Fruit fly (Drosophila melanogaster) whole organism, pupa: ENCODE results near the gene Gk2.

Source experiments
- CG12605 ChIP-seq: fragments of 200-800 bp; sonication (Bioruptor generic); IDR thresholded peaks from 2 replicates; pipeline ENCODE4 v1.3.6; 2022; ENCODE audit warnings: missing biosample characterization, missing genetic modification characterization
- CG15710 ChIP-seq: fragments of 200-800 bp; sonication (Bioruptor generic); optimal IDR thresholded peaks from 2 replicates; lab custom pipeline; 2018; ENCODE audit warnings: missing biosample characterization, mild to moderate bottlenecking, missing genetic modification characterization, moderate library complexity
- CG17806 ChIP-seq: fragments of 200-800 bp; sonication (Bioruptor generic); optimal IDR thresholded peaks from 2 replicates; lab custom pipeline; 2018; ENCODE audit warnings: missing biosample characterization, mild to moderate bottlenecking, missing genetic modification characterization, moderate library complexity
- CG32121 ChIP-seq: fragments of 200-800 bp; sonication (Bioruptor generic); IDR thresholded peaks from 2 replicates; pipeline ENCODE4 v1.3.6; 2022; ENCODE audit warnings: missing biosample characterization, missing genetic modification characterization
- CG34367 ChIP-seq: fragments of 200-800 bp; sonication (Bioruptor generic); optimal IDR thresholded peaks from 2 replicates; lab custom pipeline; 2018; ENCODE audit warnings: missing biosample characterization, mild to moderate bottlenecking, missing genetic modification characterization
- CG4496 ChIP-seq: fragments of 200-800 bp; sonication (Bioruptor generic); IDR thresholded peaks from 3 replicates; pipeline ENCODE4 v1.3.6; 2022; ENCODE audit warnings: missing biosample characterization, missing genetic modification characterization
- CG8301 ChIP-seq: fragments of 200-800 bp; sonication (Bioruptor generic); optimal IDR thresholded peaks from 2 replicates; lab custom pipeline; 2018; ENCODE audit warnings: missing biosample characterization, mild to moderate bottlenecking, missing genetic modification characterization
- EcR ChIP-seq: fragments of 200-800 bp; sonication (Bioruptor generic); optimal IDR thresholded peaks from 3 replicates; lab custom pipeline; 2019; ENCODE audit warnings: missing biosample characterization, missing genetic modification characterization, mild to moderate bottlenecking, moderate library complexity, missing genetic modification reagents
- Ets98B ChIP-seq: fragments of 200-800 bp; sonication (Bioruptor generic); IDR thresholded peaks from 2 replicates; pipeline ENCODE4 v1.3.6; 2022; ENCODE audit warnings: missing biosample characterization, missing genetic modification characterization
- Pif1A ChIP-seq: fragments of 200-800 bp; sonication (Bioruptor generic); optimal IDR thresholded peaks from 3 replicates; lab custom pipeline; 2016; ENCODE audit warnings: missing biosample characterization, missing genetic modification characterization
- Snoo ChIP-seq: fragments of 200-800 bp; sonication (Bioruptor generic); optimal IDR thresholded peaks from 3 replicates; lab custom pipeline; 2017; ENCODE audit warnings: missing biosample characterization, mild to moderate bottlenecking, missing genetic modification characterization, inconsistent platforms
- rn ChIP-seq: fragments of 200-800 bp; sonication (Bioruptor generic); IDR thresholded peaks from 2 replicates; pipeline ENCODE4 v1.3.6; 2022; ENCODE audit warnings: missing biosample characterization, missing genetic modification characterization

DNA sequence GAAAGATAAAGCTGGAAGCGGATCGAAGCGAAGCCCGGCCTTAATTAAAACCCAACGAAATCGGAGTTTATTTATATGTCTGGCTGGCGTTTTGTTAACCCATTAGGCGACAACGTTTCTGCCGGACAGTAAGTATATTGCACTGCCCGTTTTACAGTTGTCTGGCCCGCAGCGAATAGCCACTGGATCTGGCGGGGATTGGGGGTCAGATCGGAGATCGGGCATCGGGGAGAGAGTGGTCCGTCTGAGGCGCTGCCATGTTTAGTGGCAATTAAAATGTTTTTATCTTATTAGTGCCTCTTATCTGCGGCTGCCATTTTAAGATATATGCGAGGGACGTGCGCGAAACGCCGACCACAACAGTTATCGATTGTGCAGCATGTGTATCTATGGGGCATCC is 29.0 kb upstream of the Gk2 start:
- TF ChIP-seq CG32121 (GFP tag; lab: Robert Waterston, UW) (no peak), Snoo (tag; lab: Kevin White, UChicago) (no peak), Pif1A (no peak), CG12605 (no peak), CG34367 (tag; lab: Kevin White, UChicago) (no peak), CG15710 (tag; lab: Kevin White, UChicago) (no peak), rn (GFP tag; lab: Robert Waterston, UW) (no peak), Ets98B (GFP tag; lab: Robert Waterston, UW) (no peak), CG8301 (tag; lab: Kevin White, UChicago) (no peak), EcR (GFP tag; lab: Kevin White, UChicago) (peak; percentile 52), CG4496 (GFP tag; lab: Robert Waterston, UW) (no peak), CG17806 (tag; lab: Kevin White, UChicago) (no peak)
